Worm (Caenorhabditis elegans): ENCODE measurements around the gene vit-2.

DNA sequence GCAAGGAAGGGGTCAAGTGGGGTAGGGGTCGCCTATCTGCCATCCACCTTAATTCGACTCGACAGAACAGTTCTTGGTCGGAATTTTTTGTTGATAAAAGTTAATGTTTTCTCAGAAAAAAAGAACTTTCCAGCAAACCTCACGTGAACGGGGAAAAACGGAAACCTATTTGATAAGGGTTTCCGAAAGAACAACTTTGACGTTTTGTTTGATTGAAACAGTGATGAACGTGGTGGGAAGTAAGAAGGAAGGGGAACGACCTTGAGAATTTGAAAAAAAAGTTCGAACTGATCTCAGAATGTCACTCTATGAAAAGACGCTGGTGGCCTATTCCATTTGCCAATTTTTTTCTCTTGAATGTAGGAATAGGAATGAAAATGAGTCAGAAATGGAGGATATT is 21.5 kb downstream of the vit-2 start:
- no peak for TF ChIP-seq crh-2 (tag; optimal IDR thresholded peaks at IDR 0.05)
- no peak for TF ChIP-seq R02D3.7 (tag; optimal IDR thresholded peaks at IDR 0.05)
- no peak for TF ChIP-seq zag-1 (tag; optimal IDR thresholded peaks at IDR 0.05)
- no peak for TF ChIP-seq unc-55 (GFP tag; optimal IDR thresholded peaks at IDR 0.05)
- no peak for TF ChIP-seq nhr-23 (tag; optimal IDR thresholded peaks at IDR 0.05)
- TF ChIP-seq elt-1 (tag; optimal IDR thresholded peaks at IDR 0.05) = no peak
- no peak for TF ChIP-seq nhr-11 (tag; optimal IDR thresholded peaks at IDR 0.05)
- no peak for TF ChIP-seq lsy-2 (tag; optimal IDR thresholded peaks at IDR 0.05)
- TF ChIP-seq mdl-1 (tag; optimal IDR thresholded peaks at IDR 0.05) = no peak
- TF ChIP-seq skn-1 (tag; optimal IDR thresholded peaks at IDR 0.05) = no peak

All from whole organism, L2 larva.